Fruit fly (Drosophila melanogaster) whole organism, prepupa: ENCODE results near the gene nebu.

Source experiments
- Blimp-1 ChIP-seq: fragments of 200-800 bp; sonication (Bioruptor generic); optimal IDR thresholded peaks from 3 replicates; lab custom pipeline; 2017; ENCODE audit warnings: missing biosample characterization, missing genetic modification characterization, mild to moderate bottlenecking, moderate library complexity, missing genetic modification reagents
- CG10631 ChIP-seq: fragments of 200-800 bp; sonication (Bioruptor generic); optimal IDR thresholded peaks from 2 replicates; lab custom pipeline; 2016; ENCODE audit warnings: missing biosample characterization, missing genetic modification characterization
- CG11902 ChIP-seq: fragments of 200-800 bp; sonication (Bioruptor generic); optimal IDR thresholded peaks from 3 replicates; lab custom pipeline; 2016; ENCODE audit warnings: missing biosample characterization, missing genetic modification characterization
- CG34406 ChIP-seq: fragments of 200-800 bp; sonication (Bioruptor generic); optimal IDR thresholded peaks from 3 replicates; lab custom pipeline; 2016; ENCODE audit warnings: missing biosample characterization, missing genetic modification characterization
- CG6808 ChIP-seq: fragments of 200-800 bp; sonication (Bioruptor generic); optimal IDR thresholded peaks from 3 replicates; lab custom pipeline; 2017; ENCODE audit warnings: missing biosample characterization, missing genetic modification characterization, mild to moderate bottlenecking, moderate library complexity, missing genetic modification reagents
- svp ChIP-seq: fragments of 200-800 bp; sonication (Bioruptor generic); peaks from one replicate; lab custom pipeline; 2016; ENCODE audit warnings: missing biosample characterization, missing genetic modification characterization

DNA sequence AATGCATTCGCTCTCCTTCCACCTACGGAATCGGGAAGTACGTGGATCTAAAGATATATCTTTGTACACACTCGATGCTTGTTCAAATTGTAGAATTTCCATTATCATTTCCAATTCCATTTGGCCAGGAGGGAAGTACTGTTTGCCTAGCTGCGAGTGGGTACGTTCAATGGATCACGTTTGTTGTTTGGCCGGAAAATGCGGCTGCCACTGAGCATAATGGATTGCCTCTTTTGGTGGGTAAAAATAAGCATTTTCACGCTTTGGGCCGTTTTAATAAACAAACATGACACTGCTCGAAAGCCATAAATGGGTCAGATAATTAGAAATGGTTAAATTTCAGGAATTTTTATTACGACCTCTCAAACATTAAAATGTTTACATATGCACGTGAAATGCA lies 9.6 kb downstream of the nebu start:
- TF ChIP-seq CG10631 (GFP tag; lab: Kevin White, UChicago) (no peak), CG11902 (GFP tag; lab: Kevin White, UChicago) (no peak), svp (GFP tag; lab: Kevin White, UChicago) (no peak), CG34406 (GFP tag; lab: Kevin White, UChicago) (no peak), Blimp-1 (GFP tag; lab: Kevin White, UChicago) (no peak), CG6808 (GFP tag; lab: Kevin White, UChicago) (no peak)
